Worm (Caenorhabditis elegans) whole organism, L3 larva: ENCODE results near the gene ZK742.4.

Experiments used
- R02D3.7 ChIP-seq: fragments of 150-350 bp; optimal IDR thresholded peaks from 2 replicates; lab custom pipeline; 2014; ENCODE audit warnings: missing biosample characterization, missing genetic modification characterization
- aly-2 ChIP-seq: fragments of 150-350 bp; optimal IDR thresholded peaks from 2 replicates; lab custom pipeline; 2014; ENCODE audit warnings: missing biosample characterization, missing genetic modification characterization
- elt-1 ChIP-seq: fragments of 150-350 bp; optimal IDR thresholded peaks from 2 replicates; lab custom pipeline; 2014; ENCODE audit warnings: missing biosample characterization, missing genetic modification characterization
- elt-3 ChIP-seq, 3 experiments: fragments of 150-350 bp in 1 of 3; sonication (generic microtip) in 2 of 3; optimal IDR thresholded peaks; 2 replicates in 2 of 3; 4 replicates in 1 of 3; lab custom pipeline; 2014 to 2017; ENCODE audit warnings: missing biosample characterization in 3 of 3, missing genetic modification characterization in 3 of 3
- fos-1 ChIP-seq: fragments of 150-350 bp; optimal IDR thresholded peaks from 2 replicates; lab custom pipeline; 2014; ENCODE audit warnings: missing biosample characterization, missing genetic modification characterization
- lin-15B ChIP-seq: fragments of 150-350 bp; optimal IDR thresholded peaks from 2 replicates; lab custom pipeline; 2014; ENCODE audit warnings: missing biosample characterization, missing genetic modification characterization
- nfya-1 ChIP-seq: sonication (generic microtip); optimal IDR thresholded peaks from 2 replicates; lab custom pipeline; 2017; ENCODE audit warnings: missing genetic modification characterization, mild to moderate bottlenecking, missing compliant biosample characterization, antibody characterized with exemption, moderate library complexity; ENCODE audit not compliant: insufficient read depth
- nhr-11 ChIP-seq: fragments of 150-350 bp; optimal IDR thresholded peaks from 2 replicates; lab custom pipeline; 2014; ENCODE audit warnings: missing biosample characterization, missing genetic modification characterization
- nhr-77 ChIP-seq: fragments of 150-350 bp; optimal IDR thresholded peaks from 2 replicates; lab custom pipeline; 2014; ENCODE audit warnings: missing biosample characterization, missing genetic modification characterization
- unc-62 ChIP-seq: fragments of 150-350 bp; sonication (generic microtip); optimal IDR thresholded peaks from 4 replicates; lab custom pipeline; 2014; ENCODE audit warnings: missing biosample characterization, missing genetic modification reagents, missing genetic modification characterization

DNA sequence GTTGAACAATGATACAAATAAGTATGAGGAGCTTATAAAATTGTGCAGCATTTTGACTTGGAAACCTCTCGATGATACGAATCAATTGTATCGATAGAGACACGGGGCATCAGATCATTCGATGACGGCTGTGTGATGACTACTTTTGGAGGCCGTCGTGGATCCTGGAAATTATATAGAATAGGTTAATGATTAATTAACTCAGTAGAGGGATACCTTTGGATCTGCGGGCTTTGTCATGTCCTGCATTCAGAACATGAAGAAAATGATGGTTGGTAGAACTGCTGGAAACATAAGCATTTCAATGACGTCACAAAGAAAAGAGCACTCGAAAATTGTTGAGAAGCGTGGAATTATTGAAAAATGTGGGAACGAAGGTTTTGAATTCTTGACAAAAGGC is 3.0 kb upstream of the ZK742.4 start, which contains the start of gene ZK742.6:
- TF ChIP-seq lin-15B = no peak
- no peak for TF ChIP-seq nfya-1 (tag; lab: Kevin White, UChicago)
- no peak for TF ChIP-seq fos-1 (tag; lab: Kevin White, UChicago)
- TF ChIP-seq aly-2 (tag; lab: Kevin White, UChicago) = peak; percentile 73
- TF ChIP-seq elt-3 (tag; optimal IDR thresholded peaks at IDR 0.05; lab: Kevin White, UChicago) = no peak
- TF ChIP-seq R02D3.7 = no peak
- TF ChIP-seq elt-1 (tag; lab: Kevin White, UChicago) = no peak
- no peak for TF ChIP-seq nhr-77
- no peak for TF ChIP-seq unc-62 (GFP tag; lab: Kevin White, UChicago)
- TF ChIP-seq nhr-11 (tag; lab: Kevin White, UChicago) = no peak
